Fruit fly (Drosophila melanogaster): ENCODE measurements around the gene fz3.

DNA sequence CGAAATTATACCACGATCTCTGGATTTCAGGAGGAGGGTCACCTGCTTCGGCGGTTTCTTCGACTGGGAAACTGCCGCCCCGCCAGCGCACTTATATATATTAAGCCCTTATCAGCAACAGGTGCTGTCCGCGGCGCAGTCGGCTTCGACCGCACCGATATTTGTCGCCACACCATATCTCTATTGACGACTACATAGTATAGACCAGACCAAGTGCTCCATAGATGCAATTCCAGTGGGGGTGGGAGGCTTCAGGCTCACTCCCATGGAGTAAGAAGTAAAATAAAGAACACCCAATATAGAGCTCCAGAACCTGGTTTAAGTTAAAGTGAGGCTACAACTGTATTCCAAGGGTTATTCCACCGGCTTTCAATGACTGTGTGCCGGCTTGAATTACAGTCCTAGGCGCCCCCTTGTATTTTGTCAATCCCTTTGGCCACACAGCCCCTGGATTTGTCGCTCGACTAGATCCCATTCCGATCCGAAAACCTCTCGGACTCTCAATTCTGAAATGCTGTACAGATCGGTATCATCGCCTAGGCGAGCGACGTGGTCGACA is 20.4 kb downstream of the fz3 start, which contains the start of gene CG13360:
- TF ChIP-seq CG8478 (optimal IDR thresholded peaks at IDR 0.05) (no peak), CTCF (optimal IDR thresholded peaks at IDR 0.05) (no peak)
